Worm (Caenorhabditis elegans): ENCODE measurements around the gene C27B7.5.

DNA sequence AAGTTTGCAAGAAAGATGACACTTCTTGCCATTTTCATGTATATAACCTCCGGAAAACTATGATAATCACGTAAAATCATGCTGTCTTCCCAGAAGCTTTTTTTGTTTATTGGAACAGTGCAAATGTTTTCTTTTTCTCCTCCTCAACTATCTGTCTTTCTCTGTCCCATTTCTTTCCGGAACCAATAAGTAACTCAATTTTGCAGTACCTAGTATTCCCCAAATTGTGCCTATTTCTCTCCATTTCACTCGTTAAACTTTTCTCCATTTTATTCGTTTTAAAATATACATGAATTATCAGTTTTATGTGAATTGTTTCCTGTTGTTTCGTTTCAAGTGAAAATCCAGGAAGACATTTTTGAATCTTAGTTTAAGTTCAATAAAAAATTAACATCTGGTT, 42.0 kb downstream of the C27B7.5 start:
- no peak for TF ChIP-seq lin-39 (tag; optimal IDR thresholded peaks at IDR 0.05)
- TF ChIP-seq nhr-11 (tag; optimal IDR thresholded peaks at IDR 0.05): no peak
- TF ChIP-seq lsy-2 (tag; optimal IDR thresholded peaks at IDR 0.05): no peak
- TF ChIP-seq fos-1 (tag; optimal IDR thresholded peaks at IDR 0.05): no peak
- TF ChIP-seq ceh-82 (tag; optimal IDR thresholded peaks at IDR 0.05): no peak
- no peak for TF ChIP-seq unc-39 (tag; optimal IDR thresholded peaks at IDR 0.05)
- TF ChIP-seq nhr-23 (tag; optimal IDR thresholded peaks at IDR 0.05): no peak
- TF ChIP-seq ZK546.5 (tag; optimal IDR thresholded peaks at IDR 0.05): no peak
- no peak for TF ChIP-seq unc-62 (GFP tag; optimal IDR thresholded peaks at IDR 0.05)

Measured in whole organism, L2 larva.